Fruit fly (Drosophila melanogaster) whole organism, adult: ENCODE measurements around the gene glec.

Experiments used
- CG33017 ChIP-seq: fragments of 200-800 bp; sonication (Bioruptor generic); optimal IDR thresholded peaks from 2 replicates; lab custom pipeline; 2018; ENCODE audit warnings: missing biosample characterization, mild to moderate bottlenecking, missing genetic modification characterization, moderate library complexity
- CG5204 ChIP-seq: fragments of 200-800 bp; sonication (Bioruptor generic); optimal IDR thresholded peaks from 2 replicates; lab custom pipeline; 2016; ENCODE audit warnings: missing biosample characterization, missing genetic modification characterization

dm6 chr3R:21830303-21830707, 25.8 kb downstream of the glec start:
- no peak for TF ChIP-seq CG5204 (GFP tag; lab: Kevin White, UChicago)
- TF ChIP-seq CG33017 (tag; lab: Kevin White, UChicago), result no peak
